Fruit fly (Drosophila melanogaster) Kc167 (cell line): ENCODE data around the gene CG11608.
A peak's percentile ranks its signal among the peaks of the same experiment; 100 is the strongest.

Experiments
- Myc ChIP-seq: fragments of >200 bp; optimal IDR thresholded peaks from 2 replicates; lab custom pipeline; 2017; ENCODE audit warnings: missing external identifiers
- Sin3A ChIP-seq: fragments of >200 bp; optimal IDR thresholded peaks from 2 replicates; lab custom pipeline; 2018; ENCODE audit warnings: missing external identifiers
- h ChIP-seq: fragments of >200 bp; optimal IDR thresholded peaks from 3 replicates; lab custom pipeline; 2018; ENCODE audit warnings: missing external identifiers
- insv ChIP-seq: fragments of >200 bp; optimal IDR thresholded peaks from 3 replicates; lab custom pipeline; 2018; ENCODE audit warnings: missing external identifiers
- psq ChIP-seq: fragments of >200 bp; optimal IDR thresholded peaks from 2 replicates; lab custom pipeline; 2017; ENCODE audit warnings: missing external identifiers
- ttk ChIP-seq: sonication (Bioruptor generic); optimal IDR thresholded peaks from 2 replicates; lab custom pipeline; 2017; ENCODE audit warnings: missing external identifiers

Gene CG11608

DNA sequence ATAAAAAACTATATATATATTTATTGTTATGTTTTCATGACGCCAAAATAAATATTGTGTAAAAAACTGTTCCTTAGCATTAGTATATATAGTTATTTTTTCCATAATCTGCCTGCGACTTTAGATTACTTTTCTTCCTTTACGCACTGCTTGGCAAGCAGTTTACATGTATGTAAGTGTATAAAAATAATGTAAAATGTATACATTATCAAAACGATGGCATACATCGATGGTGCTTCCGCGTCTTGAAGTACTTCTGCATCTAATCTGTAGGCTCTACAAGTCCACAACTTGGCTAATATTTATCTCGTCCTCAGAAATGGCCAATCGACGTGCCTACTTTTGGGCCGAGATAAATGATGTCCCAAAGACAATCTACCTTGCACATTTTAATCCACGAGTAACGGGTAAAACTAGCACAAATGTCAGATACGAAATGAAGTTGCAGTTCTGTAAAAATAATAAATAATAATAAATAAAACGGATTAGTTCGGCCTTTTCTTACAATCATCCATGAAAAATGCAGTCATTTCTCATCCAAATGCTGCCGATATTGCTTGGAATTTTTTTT lies at the start of gene CG11608:
TSS of gene CG11608 (plus strand) at position 521 of the 571 bp plus-strand sequence.
- TF ChIP-seq psq (lab: Kevin White, UChicago), result no peak
- no peak for TF ChIP-seq Sin3A (lab: Kevin White, UChicago)
- TF ChIP-seq Myc, result no peak
- no peak for TF ChIP-seq ttk (lab: Kevin White, UChicago)
- no peak for TF ChIP-seq insv (lab: Kevin White, UChicago)
- no peak for TF ChIP-seq h

DNA sequence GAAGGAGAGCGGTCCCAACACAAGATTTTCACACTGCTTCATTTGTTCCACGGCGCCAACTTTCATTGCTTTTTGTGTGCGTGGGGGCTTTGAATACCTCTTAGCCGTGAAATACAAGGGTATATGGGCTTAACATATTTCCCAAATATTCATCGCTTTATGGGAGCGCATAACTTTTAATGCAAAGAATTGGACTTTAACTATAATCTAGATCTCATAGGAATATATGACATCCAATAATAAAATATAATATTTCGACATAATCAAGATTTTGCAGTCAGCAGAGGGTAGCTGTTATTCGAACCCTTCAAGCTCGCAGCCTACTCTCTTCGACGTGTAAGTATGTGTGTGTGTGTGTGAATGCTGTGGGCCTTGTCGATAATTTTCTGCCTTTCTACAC lies 46.6 kb upstream of the CG11608 start:
- no peak for TF ChIP-seq ttk (lab: Kevin White, UChicago)
- TF ChIP-seq h, result no peak
- no peak for TF ChIP-seq insv (lab: Kevin White, UChicago)
- TF ChIP-seq Sin3A (lab: Kevin White, UChicago), result no peak
- no peak for TF ChIP-seq Myc
- TF ChIP-seq psq (lab: Kevin White, UChicago), result no peak

DNA sequence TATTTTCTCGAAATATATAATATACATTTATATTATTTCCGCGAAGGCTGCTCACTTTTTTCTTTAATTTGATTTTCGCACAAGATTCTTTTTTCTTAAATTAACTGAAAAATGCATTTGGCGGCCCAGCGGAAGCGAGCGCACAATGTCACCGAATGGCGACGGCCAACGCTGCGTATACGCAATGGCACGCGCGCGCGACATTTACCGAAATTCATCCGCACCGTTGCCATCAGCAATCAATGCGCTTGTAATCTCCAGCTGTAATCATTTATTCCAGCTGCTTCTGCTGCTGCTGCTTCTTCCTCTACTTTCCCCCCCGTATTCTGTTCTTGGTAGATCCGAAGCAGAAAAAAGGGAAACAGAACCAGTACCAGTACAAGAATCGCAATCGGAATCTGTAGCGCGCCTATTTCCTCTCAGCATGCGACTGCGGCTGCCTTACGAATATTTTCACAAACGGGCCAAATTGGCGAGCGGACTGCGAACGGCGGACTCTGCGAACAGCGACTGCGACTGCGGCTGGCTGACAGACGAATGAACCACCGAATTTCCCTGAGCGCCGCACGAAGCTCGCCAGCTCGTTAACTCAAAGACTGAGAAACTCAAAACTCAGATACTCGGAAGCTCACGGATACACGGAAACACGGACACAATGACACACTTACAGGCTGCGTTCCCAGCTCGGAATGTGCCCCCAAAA lies 42.9 kb upstream of the CG11608 start, which contains the start of gene Octbeta2R:
TSS of gene Octbeta2R (minus strand) at position 539 of the 703 bp plus-strand sequence.
- TF ChIP-seq psq (lab: Kevin White, UChicago) (no peak), Sin3A (lab: Kevin White, UChicago) (no peak), h (no peak), insv (lab: Kevin White, UChicago) (no peak), Myc (no peak), ttk (lab: Kevin White, UChicago) (no peak)

DNA sequence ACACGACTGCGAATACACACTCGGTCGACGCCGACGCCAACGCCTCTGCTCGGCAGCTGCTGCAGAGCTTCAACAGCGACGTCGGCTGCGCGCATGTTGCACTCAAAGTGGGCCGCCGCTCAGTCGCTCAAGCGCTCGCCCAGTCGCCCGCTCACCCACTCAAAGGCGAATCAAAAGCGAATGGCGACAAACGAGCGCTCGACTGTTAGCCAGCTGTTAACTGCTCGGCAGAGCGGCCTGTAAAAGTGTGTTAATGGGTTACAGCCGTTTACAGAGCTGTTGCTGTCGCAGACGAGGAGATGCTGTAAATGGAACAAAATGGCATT lies 42.4 kb upstream of the CG11608 start:
- TF ChIP-seq Myc, result no peak
- TF ChIP-seq Sin3A (lab: Kevin White, UChicago), result no peak
- no peak for TF ChIP-seq psq (lab: Kevin White, UChicago)
- TF ChIP-seq ttk (lab: Kevin White, UChicago), result no peak
- TF ChIP-seq h, result no peak
- TF ChIP-seq insv (lab: Kevin White, UChicago), result no peak

DNA sequence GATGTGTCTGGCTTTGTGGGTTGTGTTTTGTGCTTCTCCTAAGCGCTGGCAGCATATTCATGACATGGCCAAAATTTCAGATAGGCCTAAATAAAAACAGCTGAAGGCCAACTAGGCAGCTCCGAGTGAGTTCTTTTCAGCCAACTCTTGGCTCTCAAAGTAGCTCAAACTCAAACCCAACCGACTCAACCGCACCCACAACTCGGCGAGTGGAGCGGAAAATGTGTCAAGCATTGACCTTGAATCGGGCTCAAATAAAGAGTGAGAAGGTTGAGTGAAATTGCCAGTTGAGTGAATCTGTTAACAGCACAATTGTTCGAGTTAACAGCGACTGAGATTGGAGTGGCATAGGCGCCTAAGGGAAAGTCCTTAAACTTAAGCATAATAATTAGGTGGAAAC lies 26.3 kb upstream of the CG11608 start:
- no peak for TF ChIP-seq ttk (lab: Kevin White, UChicago)
- TF ChIP-seq Sin3A (lab: Kevin White, UChicago), result no peak
- no peak for TF ChIP-seq h
- TF ChIP-seq psq (lab: Kevin White, UChicago), result no peak
- no peak for TF ChIP-seq Myc
- TF ChIP-seq insv (lab: Kevin White, UChicago), result no peak

DNA sequence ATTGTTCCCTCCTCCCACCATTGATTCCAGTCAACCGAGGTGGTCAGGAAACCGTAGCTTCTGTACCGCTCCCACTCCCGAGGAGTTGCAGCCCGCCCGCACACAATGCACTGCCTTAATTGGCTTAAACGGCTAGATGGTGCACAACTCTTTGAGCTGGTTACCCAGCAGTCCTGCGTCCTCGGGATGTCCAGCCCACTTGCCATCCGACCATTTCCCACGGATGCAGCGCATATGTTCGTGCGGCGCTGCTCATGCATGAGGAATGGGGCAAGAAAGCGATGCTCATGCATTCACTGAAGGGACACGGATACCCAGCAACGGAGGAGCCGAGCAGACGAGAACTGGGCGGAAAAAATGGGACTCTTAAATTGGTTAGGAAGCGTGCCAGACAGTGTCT lies 22.7 kb upstream of the CG11608 start:
- TF ChIP-seq Sin3A (lab: Kevin White, UChicago) (no peak), psq (lab: Kevin White, UChicago) (no peak), h (no peak), Myc (no peak), ttk (lab: Kevin White, UChicago) (no peak), insv (lab: Kevin White, UChicago) (no peak)

DNA sequence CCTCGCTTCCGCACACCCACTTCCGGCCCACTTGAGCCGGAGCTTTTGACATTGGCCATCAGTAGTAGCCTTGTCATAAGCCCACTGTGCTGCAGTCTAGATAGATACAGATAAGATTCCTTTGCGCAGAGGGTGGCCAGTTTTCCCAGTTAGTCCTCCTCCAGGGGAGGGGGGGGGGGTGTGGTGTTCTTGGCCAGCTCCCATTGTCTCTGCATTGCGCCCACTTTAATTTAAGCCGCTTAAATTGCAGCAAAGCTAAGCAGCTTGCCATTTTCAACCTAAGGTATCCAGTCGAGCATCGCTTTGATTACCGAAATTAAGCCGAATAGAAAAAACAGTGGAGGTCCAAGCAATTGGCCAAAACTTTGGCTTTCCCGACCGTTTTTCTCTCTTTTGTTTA lies 15.5 kb upstream of the CG11608 start:
- TF ChIP-seq Myc, result no peak
- no peak for TF ChIP-seq Sin3A (lab: Kevin White, UChicago)
- no peak for TF ChIP-seq psq (lab: Kevin White, UChicago)

DNA sequence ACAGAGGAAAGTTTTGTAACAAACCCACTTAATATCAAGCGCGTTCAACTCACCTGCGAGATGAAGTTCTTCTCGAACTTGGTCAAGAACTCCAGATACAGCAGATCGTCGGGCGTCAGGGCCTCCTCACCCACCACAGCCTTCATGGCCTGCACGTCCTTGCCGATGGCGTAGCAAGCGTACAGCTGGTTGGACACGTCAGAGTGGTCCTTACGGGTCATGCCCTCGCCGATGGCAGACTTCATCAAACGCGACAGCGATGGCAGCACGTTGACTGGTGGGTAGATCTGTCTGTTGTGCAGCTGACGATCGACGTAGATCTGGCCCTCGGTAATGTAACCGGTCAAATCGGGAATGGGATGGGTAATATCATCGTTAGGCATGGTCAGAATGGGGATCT lies 13.4 kb upstream of the CG11608 start:
- no peak for TF ChIP-seq h
- TF ChIP-seq Sin3A (lab: Kevin White, UChicago), result no peak
- TF ChIP-seq Myc, result no peak

DNA sequence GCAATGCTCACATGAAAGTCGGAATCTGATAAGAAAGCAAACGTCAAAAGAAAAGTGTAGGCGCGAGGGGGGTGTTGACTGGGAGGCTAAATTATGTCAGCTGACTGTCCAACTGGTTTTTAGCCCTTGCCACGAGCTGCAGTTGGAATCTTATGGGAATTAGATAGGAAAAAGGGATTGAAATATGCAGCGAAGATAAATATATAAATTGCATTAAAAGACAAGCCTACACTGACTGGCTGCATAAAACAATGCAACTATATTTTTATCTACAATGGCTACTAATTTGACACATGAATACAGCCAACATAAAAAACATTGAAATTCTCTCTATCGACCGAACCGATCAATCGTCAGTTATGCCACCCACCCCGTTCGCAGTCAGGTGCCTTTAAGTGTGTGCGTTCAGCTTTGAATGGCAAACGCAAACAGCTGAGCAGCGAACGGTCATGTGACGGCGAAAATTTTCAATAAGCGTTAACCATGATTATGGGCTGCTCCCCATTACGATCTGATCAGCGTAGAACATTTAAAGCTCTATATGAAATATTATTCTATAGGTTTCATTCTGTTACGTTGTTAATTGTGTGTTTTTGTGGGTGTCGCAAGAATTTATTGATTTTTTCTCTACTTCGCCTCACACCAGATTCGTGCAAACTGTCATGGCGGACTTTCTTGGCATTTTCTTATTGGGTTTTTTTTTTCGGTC lies 11.5 kb upstream of the CG11608 start:
- TF ChIP-seq Sin3A (lab: Kevin White, UChicago) (no peak), psq (lab: Kevin White, UChicago) (peak; percentile 86), Myc (no peak), h (no peak), insv (lab: Kevin White, UChicago) (no peak), ttk (lab: Kevin White, UChicago) (no peak)

DNA sequence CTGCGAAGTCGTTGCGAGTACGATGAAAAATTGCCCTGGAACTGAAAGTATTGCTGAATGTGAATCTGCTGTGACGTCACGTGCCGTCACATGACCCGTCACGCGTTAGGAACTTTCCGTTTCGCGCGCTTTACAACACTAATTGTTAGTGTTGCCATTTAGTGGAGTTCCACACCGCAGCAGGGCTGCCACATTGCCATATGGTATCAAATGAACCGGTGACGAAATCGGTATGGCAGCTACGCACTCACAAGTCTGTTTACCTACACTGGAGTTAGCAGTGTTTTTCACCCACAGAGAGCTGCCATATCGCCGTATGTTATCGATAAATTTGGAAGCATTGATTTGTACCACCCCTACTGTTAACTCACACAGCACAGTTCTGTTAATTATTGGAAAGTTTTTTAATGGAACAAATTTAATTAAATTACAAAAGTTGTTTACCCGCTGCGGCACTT lies 10.6 kb upstream of the CG11608 start, which contains the start of the genes Vha55 and Snx3:
TSS of gene Vha55 (minus strand) at position 139 of the 458 bp plus-strand sequence.
TSS of gene Snx3 (plus strand) at position 341 of the 458 bp plus-strand sequence.
- TF ChIP-seq Myc (no peak), psq (lab: Kevin White, UChicago) (no peak), ttk (lab: Kevin White, UChicago) (no peak), Sin3A (lab: Kevin White, UChicago) (no peak), h (no peak), insv (lab: Kevin White, UChicago) (no peak)

DNA sequence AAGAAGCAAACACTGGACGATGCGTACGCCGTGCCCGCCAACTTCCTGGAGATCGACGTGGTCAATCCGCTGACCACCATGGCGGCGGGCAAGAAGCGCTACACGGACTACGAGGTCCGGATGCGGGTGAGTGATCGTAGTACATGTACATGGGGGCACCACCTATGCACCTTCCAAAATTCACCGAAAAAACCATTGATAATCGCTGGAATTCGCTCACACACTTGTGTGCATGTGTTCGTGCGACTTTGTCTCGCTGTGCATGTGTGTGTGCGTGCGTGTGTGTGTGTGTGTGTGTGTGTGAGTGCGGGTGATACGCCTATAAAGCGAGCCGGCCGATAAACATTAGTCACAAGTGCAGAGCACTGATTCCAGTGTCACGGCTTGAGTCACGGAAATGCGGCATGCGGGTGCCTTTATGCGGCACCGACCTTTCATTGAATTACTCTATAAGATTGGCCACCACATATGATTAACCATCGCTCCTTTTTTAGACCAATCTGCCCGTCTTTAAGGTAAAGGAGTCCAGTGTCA lies 9.8 kb upstream of the CG11608 start:
- TF ChIP-seq Myc, result no peak
- no peak for TF ChIP-seq insv (lab: Kevin White, UChicago)
- TF ChIP-seq ttk (lab: Kevin White, UChicago), result no peak
- no peak for TF ChIP-seq h
- TF ChIP-seq Sin3A (lab: Kevin White, UChicago), result no peak
- no peak for TF ChIP-seq psq (lab: Kevin White, UChicago)

DNA sequence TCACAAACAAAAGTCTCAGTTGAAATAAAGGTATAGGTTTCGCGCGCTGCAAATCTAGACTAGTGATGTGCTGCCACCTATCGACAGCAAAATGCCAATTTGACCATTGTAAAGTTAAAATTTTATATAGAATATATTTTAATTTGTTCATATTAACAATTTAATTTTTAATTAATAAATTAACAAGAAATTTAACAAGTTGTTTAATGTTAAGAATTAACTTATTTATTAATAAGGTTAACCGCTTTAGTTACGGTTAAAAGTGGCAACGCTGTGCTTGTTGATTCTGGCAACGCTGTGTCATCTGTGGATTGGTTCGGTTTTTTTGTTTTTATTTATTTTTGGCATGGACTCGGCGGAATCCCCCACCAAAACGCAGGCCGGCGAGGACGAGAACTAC lies 7.9 kb upstream of the CG11608 start, which contains the start of gene Not10:
TSS of gene Not10 (plus strand) at position 279 of the 400 bp plus-strand sequence.
- TF ChIP-seq insv (lab: Kevin White, UChicago), result no peak
- TF ChIP-seq Myc, result no peak
- no peak for TF ChIP-seq Sin3A (lab: Kevin White, UChicago)
- no peak for TF ChIP-seq ttk (lab: Kevin White, UChicago)
- TF ChIP-seq h, result no peak
- no peak for TF ChIP-seq psq (lab: Kevin White, UChicago)
